Worm (Caenorhabditis elegans) whole organism, midembryonic: ENCODE data around the gene npr-13.

Source experiments
- T22C8.4 ChIP-seq: fragments of 200-800 bp; sonication (Bioruptor generic); IDR thresholded peaks from 2 replicates; pipeline ENCODE4 v1.3.6; 2022; ENCODE audit warnings: missing genetic modification characterization, missing compliant biosample characterization
- cog-1 ChIP-seq: sonication (generic microtip); optimal IDR thresholded peaks from 2 replicates; lab custom pipeline; 2016; ENCODE audit warnings: missing genetic modification characterization, missing compliant biosample characterization
- flt-1 ChIP-seq: fragments of 200-800 bp; sonication (Bioruptor generic); IDR thresholded peaks from 2 replicates; pipeline ENCODE4 v1.3.6; 2022; ENCODE audit warnings: missing genetic modification characterization, missing compliant biosample characterization
- klf-2 ChIP-seq: fragments of 200-800 bp; sonication (Bioruptor generic); conservative IDR thresholded peaks from 2 replicates; pipeline ENCODE4 v1.3.6; 2022; ENCODE audit warnings: missing genetic modification reagents, missing genetic modification characterization, missing compliant biosample characterization
- med-1 ChIP-seq: sonication (generic microtip); optimal IDR thresholded peaks from 2 replicates; lab custom pipeline; 2017; ENCODE audit warnings: missing genetic modification characterization, mild to moderate bottlenecking, missing compliant biosample characterization, antibody characterized with exemption, missing genetic modification reagents; ENCODE audit not compliant: insufficient read depth
- ref-1 ChIP-seq: fragments of 200-800 bp; sonication (Bioruptor generic); conservative IDR thresholded peaks from 2 replicates; pipeline ENCODE4 v1.3.6; 2022; ENCODE audit warnings: missing genetic modification reagents, missing genetic modification characterization, missing compliant biosample characterization
- tab-1 ChIP-seq: fragments of 200-800 bp; sonication (Bioruptor generic); IDR thresholded peaks from 2 replicates; pipeline ENCODE4 v1.3.6; 2022; ENCODE audit warnings: missing genetic modification characterization, missing compliant biosample characterization
- ztf-23 ChIP-seq: fragments of 200-800 bp; sonication (Bioruptor generic); IDR thresholded peaks from 2 replicates; pipeline ENCODE4 v1.3.6; 2022; ENCODE audit warnings: missing genetic modification reagents, missing genetic modification characterization, missing compliant biosample characterization
- ztf-29 ChIP-seq: fragments of 200-800 bp; sonication (Bioruptor generic); IDR thresholded peaks from 2 replicates; pipeline ENCODE4 v1.3.6; 2022; ENCODE audit warnings: missing genetic modification reagents, missing genetic modification characterization, missing compliant biosample characterization

npr-13 gene

ce11 chrV:14852620-14853019, 5.8 kb downstream of the npr-13 start:
- TF ChIP-seq tab-1 (GFP tag; lab: Robert Waterston, UW) (no peak), T22C8.4 (GFP tag; lab: Robert Waterston, UW) (no peak), ztf-29 (no peak), klf-2 (GFP tag; lab: Robert Waterston, UW) (no peak), flt-1 (GFP tag; lab: Robert Waterston, UW) (no peak), cog-1 (tag; lab: Kevin White, UChicago) (no peak), ref-1 (GFP tag; lab: Robert Waterston, UW) (no peak), med-1 (GFP tag; lab: Kevin White, UChicago) (no peak), ztf-23 (GFP tag; lab: Robert Waterston, UW) (no peak)

- no peak for TF ChIP-seq flt-1 (GFP tag; lab: Robert Waterston, UW)
- TF ChIP-seq ztf-29 = no peak
- TF ChIP-seq med-1 (GFP tag; lab: Kevin White, UChicago) = no peak
- TF ChIP-seq ztf-23 (GFP tag; lab: Robert Waterston, UW) = no peak
- no peak for TF ChIP-seq cog-1 (tag; lab: Kevin White, UChicago)
- no peak for TF ChIP-seq ref-1 (GFP tag; lab: Robert Waterston, UW)
- no peak for TF ChIP-seq T22C8.4 (GFP tag; lab: Robert Waterston, UW)
- no peak for TF ChIP-seq tab-1 (GFP tag; lab: Robert Waterston, UW)
- no peak for TF ChIP-seq klf-2 (GFP tag; lab: Robert Waterston, UW)
Measured at ce11 chrV:14851972-14852371, 6.4 kb downstream of the npr-13 start.

- TF ChIP-seq ztf-29 (no peak), tab-1 (GFP tag; lab: Robert Waterston, UW) (no peak), med-1 (GFP tag; lab: Kevin White, UChicago) (no peak), ref-1 (GFP tag; lab: Robert Waterston, UW) (no peak), cog-1 (tag; lab: Kevin White, UChicago) (no peak), ztf-23 (GFP tag; lab: Robert Waterston, UW) (no peak), klf-2 (GFP tag; lab: Robert Waterston, UW) (no peak), flt-1 (GFP tag; lab: Robert Waterston, UW) (no peak), T22C8.4 (GFP tag; lab: Robert Waterston, UW) (no peak)
Measured at ce11 chrV:14851206-14851605, 7.2 kb downstream of the npr-13 start.

ce11 chrV:14850530-14850929, 7.9 kb downstream of the npr-13 start:
- no peak for TF ChIP-seq med-1 (GFP tag; lab: Kevin White, UChicago)
- no peak for TF ChIP-seq ztf-29
- no peak for TF ChIP-seq ztf-23 (GFP tag; lab: Robert Waterston, UW)
- no peak for TF ChIP-seq ref-1 (GFP tag; lab: Robert Waterston, UW)
- no peak for TF ChIP-seq tab-1 (GFP tag; lab: Robert Waterston, UW)
- no peak for TF ChIP-seq T22C8.4 (GFP tag; lab: Robert Waterston, UW)
- TF ChIP-seq klf-2 (GFP tag; lab: Robert Waterston, UW) = no peak
- no peak for TF ChIP-seq flt-1 (GFP tag; lab: Robert Waterston, UW)
- no peak for TF ChIP-seq cog-1 (tag; lab: Kevin White, UChicago)

- TF ChIP-seq ztf-23 (GFP tag; lab: Robert Waterston, UW) (no peak), T22C8.4 (GFP tag; lab: Robert Waterston, UW) (no peak), ref-1 (GFP tag; lab: Robert Waterston, UW) (no peak), tab-1 (GFP tag; lab: Robert Waterston, UW) (no peak), ztf-29 (no peak), klf-2 (GFP tag; lab: Robert Waterston, UW) (no peak), cog-1 (tag; lab: Kevin White, UChicago) (no peak), flt-1 (GFP tag; lab: Robert Waterston, UW) (no peak), med-1 (GFP tag; lab: Kevin White, UChicago) (no peak)
Measured at ce11 chrV:14849628-14850027, 8.8 kb downstream of the npr-13 start.

ce11 chrV:14848510-14849206, 9.7 kb downstream of the npr-13 start:
- TF ChIP-seq ref-1 (GFP tag; lab: Robert Waterston, UW) (no peak), klf-2 (GFP tag; lab: Robert Waterston, UW) (no peak), cog-1 (tag; lab: Kevin White, UChicago) (no peak), tab-1 (GFP tag; lab: Robert Waterston, UW) (no peak), flt-1 (GFP tag; lab: Robert Waterston, UW) (no peak)

ce11 chrV:14847291-14847915, 11.0 kb downstream of the npr-13 start, which contains the start of gene ret-1:
Gene ret-1, minus strand, starts transcription at chrV:14847413.
- TF ChIP-seq klf-2 (GFP tag; lab: Robert Waterston, UW) = no peak
- TF ChIP-seq T22C8.4 (GFP tag; lab: Robert Waterston, UW) = no peak
- no peak for TF ChIP-seq ztf-29
- no peak for TF ChIP-seq ref-1 (GFP tag; lab: Robert Waterston, UW)
- no peak for TF ChIP-seq cog-1 (tag; lab: Kevin White, UChicago)
- TF ChIP-seq tab-1 (GFP tag; lab: Robert Waterston, UW) = no peak
- no peak for TF ChIP-seq ztf-23 (GFP tag; lab: Robert Waterston, UW)
- no peak for TF ChIP-seq flt-1 (GFP tag; lab: Robert Waterston, UW)
- TF ChIP-seq med-1 (GFP tag; lab: Kevin White, UChicago) = no peak

ce11 chrV:14841660-14842059, 16.7 kb downstream of the npr-13 start:
- no peak for TF ChIP-seq cog-1 (tag; lab: Kevin White, UChicago)
- no peak for TF ChIP-seq T22C8.4 (GFP tag; lab: Robert Waterston, UW)
- no peak for TF ChIP-seq ztf-23 (GFP tag; lab: Robert Waterston, UW)
- TF ChIP-seq tab-1 (GFP tag; lab: Robert Waterston, UW) = no peak
- TF ChIP-seq klf-2 (GFP tag; lab: Robert Waterston, UW) = no peak
- no peak for TF ChIP-seq ref-1 (GFP tag; lab: Robert Waterston, UW)
- no peak for TF ChIP-seq ztf-29
- no peak for TF ChIP-seq flt-1 (GFP tag; lab: Robert Waterston, UW)
- TF ChIP-seq med-1 (GFP tag; lab: Kevin White, UChicago) = no peak
